Worm (Caenorhabditis elegans): ENCODE measurements around the gene F47B8.1.

ce11 chrV:14273019-14273418, 41.1 kb downstream of the F47B8.1 start, which contains the start of gene F40G12.6:
- TF ChIP-seq lin-40 (tag; optimal IDR thresholded peaks at IDR 0.05) (no peak), lag-1 (GFP tag; IDR thresholded peaks at IDR 0.05) (no peak), aptf-3 (GFP tag; IDR thresholded peaks at IDR 0.05) (no peak), lin-35 (GFP tag; optimal IDR thresholded peaks at IDR 0.05) (no peak), dpl-1 (GFP tag; optimal IDR thresholded peaks at IDR 0.05) (no peak), snpc-4 (GFP tag; optimal IDR thresholded peaks at IDR 0.05) (no peak), snpc-4 (tag; optimal IDR thresholded peaks at IDR 0.05) (no peak), aptf-2 (GFP tag; conservative IDR thresholded peaks at IDR 0.05) (no peak), unc-62 (GFP tag; optimal IDR thresholded peaks at IDR 0.05) (no peak), Y53G8AR.9 (GFP tag; conservative IDR thresholded peaks at IDR 0.05) (no peak), rec-8 (tag; optimal IDR thresholded peaks at IDR 0.05) (no peak), snpc-1.1 (tag; optimal IDR thresholded peaks at IDR 0.05; ENCODE audit: insufficient read depth) (no peak)

Measured in whole organism, young adult.